Worm (Caenorhabditis elegans) whole organism, young adult: Measurements from ENCODE around the gene rtfo-1.
A peak's percentile ranks its signal among the peaks of the same experiment; 100 is the strongest.

Source experiments
- C06A6.2 ChIP-seq: fragments of 200-800 bp; sonication (Bioruptor generic); conservative IDR thresholded peaks from 2 replicates; pipeline ENCODE4 v1.3.6; 2022; ENCODE audit warnings: missing genetic modification characterization, missing compliant biosample characterization
- C17E4.6 ChIP-seq: fragments of 200-800 bp; sonication (Bioruptor generic); IDR thresholded peaks from 2 replicates; pipeline ENCODE4 v1.3.6; 2022; ENCODE audit warnings: missing genetic modification reagents, missing genetic modification characterization, missing compliant biosample characterization
- F22D6.2 ChIP-seq: sonication (generic microtip); optimal IDR thresholded peaks from 2 replicates; lab custom pipeline; 2016; ENCODE audit warnings: mild to moderate bottlenecking, missing genetic modification characterization, missing compliant biosample characterization
- F52B5.7 ChIP-seq: sonication (generic microtip); optimal IDR thresholded peaks from 2 replicates; lab custom pipeline; 2016; ENCODE audit warnings: mild to moderate bottlenecking, missing genetic modification characterization, missing compliant biosample characterization
- F57A8.1 ChIP-seq: fragments of 200-800 bp; sonication (Bioruptor generic); optimal IDR thresholded peaks from 2 replicates; lab custom pipeline; 2018; ENCODE audit warnings: mild to moderate bottlenecking, missing genetic modification characterization, moderate library complexity, missing compliant biosample characterization
- K12H6.12 ChIP-seq: fragments of 200-800 bp; sonication (Bioruptor generic); optimal IDR thresholded peaks from 2 replicates; lab custom pipeline; 2018; ENCODE audit warnings: mild to moderate bottlenecking, missing genetic modification characterization, missing compliant biosample characterization
- ama-1 ChIP-seq, 3 experiments: fragments of 150-350 bp in 1 of 3; sonication (generic microtip) in 2 of 3; optimal IDR thresholded peaks; 2 replicates each; lab custom pipeline; 2014 to 2018; ENCODE audit warnings: missing biosample characterization in 2 of 3, missing genetic modification characterization in 2 of 3, missing genetic modification reagents in 2 of 3
- attf-5 ChIP-seq: fragments of 200-800 bp; sonication (Bioruptor generic); optimal IDR thresholded peaks from 2 replicates; lab custom pipeline; 2018; ENCODE audit warnings: mild to moderate bottlenecking, missing genetic modification characterization, missing compliant biosample characterization
- attf-6 ChIP-seq: fragments of 200-800 bp; sonication (Bioruptor generic); IDR thresholded peaks from 2 replicates; pipeline ENCODE4 v1.3.6; 2022; ENCODE audit warnings: missing genetic modification reagents, missing genetic modification characterization, missing compliant biosample characterization
- cebp-1 ChIP-seq, 2 experiments: fragments of 200-800 bp in 1 of 2; sonication (Bioruptor generic) in 1 of 2; sonication (generic microtip) in 1 of 2; IDR thresholded peaks in 1 of 2; optimal IDR thresholded peaks in 1 of 2; 2 replicates each; pipeline versions ENCODE4 v1.3.6 to Lab custom; 2017 to 2022; ENCODE audit warnings: missing compliant biosample characterization in 2 of 2, missing genetic modification characterization in 2 of 2, mild to moderate bottlenecking in 1 of 2, missing genetic modification reagents in 1 of 2, moderate library complexity in 1 of 2
- cebp-2 ChIP-seq: fragments of 200-800 bp; sonication (Bioruptor generic); IDR thresholded peaks from 2 replicates; pipeline ENCODE4 v1.3.6; 2022; ENCODE audit warnings: missing genetic modification characterization, missing compliant biosample characterization
- ceh-100 ChIP-seq: fragments of 200-800 bp; sonication (Bioruptor generic); IDR thresholded peaks from 2 replicates; pipeline ENCODE4 v1.3.6; 2022; ENCODE audit warnings: missing genetic modification reagents, missing genetic modification characterization, missing compliant biosample characterization
- ceh-40 ChIP-seq: fragments of 200-800 bp; sonication (Bioruptor generic); IDR thresholded peaks from 2 replicates; pipeline ENCODE4 v1.3.6; 2022; ENCODE audit warnings: missing genetic modification characterization, missing compliant biosample characterization
- ceh-58 ChIP-seq: fragments of 200-800 bp; sonication (Bioruptor generic); IDR thresholded peaks from 2 replicates; pipeline ENCODE4 v1.3.6; 2022; ENCODE audit warnings: missing genetic modification characterization, missing compliant biosample characterization
- ceh-91 ChIP-seq: fragments of 200-800 bp; sonication (Bioruptor generic); IDR thresholded peaks from 2 replicates; pipeline ENCODE4 v1.3.6; 2022; ENCODE audit warnings: missing genetic modification reagents, missing genetic modification characterization, missing compliant biosample characterization
- chd-7 ChIP-seq: sonication (generic microtip); optimal IDR thresholded peaks from 2 replicates; lab custom pipeline; 2016; ENCODE audit warnings: mild to moderate bottlenecking, missing genetic modification characterization, moderate library complexity, missing compliant biosample characterization
- dpff-1 ChIP-seq: sonication (generic microtip); optimal IDR thresholded peaks from 2 replicates; lab custom pipeline; 2017; ENCODE audit warnings: mild to moderate bottlenecking, missing genetic modification characterization, missing compliant biosample characterization
- dpl-1 ChIP-seq: fragments of 150-350 bp; optimal IDR thresholded peaks from 2 replicates; lab custom pipeline; 2014; ENCODE audit warnings: missing biosample characterization, missing genetic modification reagents, missing genetic modification characterization
- ets-4 ChIP-seq: fragments of 200-800 bp; sonication (Bioruptor generic); optimal IDR thresholded peaks from 2 replicates; lab custom pipeline; 2018; ENCODE audit warnings: mild to moderate bottlenecking, missing genetic modification characterization, missing compliant biosample characterization
- him-1 ChIP-seq: sonication (generic microtip); optimal IDR thresholded peaks from 2 replicates; lab custom pipeline; 2016; ENCODE audit warnings: missing genotype, missing genetic modification reagents, missing genetic modification characterization, missing compliant biosample characterization
- hmg-20 ChIP-seq: fragments of 200-800 bp; sonication (Bioruptor generic); IDR thresholded peaks from 2 replicates; pipeline ENCODE4 v1.3.6; 2022; ENCODE audit warnings: missing genetic modification reagents, missing genetic modification characterization, missing compliant biosample characterization
- let-526 ChIP-seq: fragments of 200-800 bp; sonication (Bioruptor generic); IDR thresholded peaks from 2 replicates; pipeline ENCODE4 v1.3.6; 2022; ENCODE audit warnings: missing genetic modification reagents, missing genetic modification characterization, missing compliant biosample characterization
- let-607 ChIP-seq, 2 experiments: fragments of 200-800 bp in 1 of 2; sonication (Bioruptor generic) in 1 of 2; sonication (generic microtip) in 1 of 2; optimal IDR thresholded peaks; 2 replicates each; lab custom pipeline; 2016 to 2018; ENCODE audit warnings: mild to moderate bottlenecking in 2 of 2, missing compliant biosample characterization in 2 of 2, missing genetic modification characterization in 2 of 2, moderate library complexity in 2 of 2, missing genotype in 1 of 2
- lin-35 ChIP-seq, 3 experiments: fragments of 150-350 bp in 2 of 3; sonication (generic microtip) in 1 of 3; optimal IDR thresholded peaks; 2 replicates each; lab custom pipeline; 2014 to 2018; ENCODE audit warnings: missing biosample characterization in 3 of 3, missing genetic modification characterization in 3 of 3, missing genetic modification reagents in 3 of 3
- lir-1 ChIP-seq: fragments of 200-800 bp; sonication (Bioruptor generic); conservative IDR thresholded peaks from 2 replicates; pipeline ENCODE4 v1.3.6; 2022; ENCODE audit warnings: missing genetic modification reagents, missing genetic modification characterization, missing compliant biosample characterization
- mcd-1 ChIP-seq: fragments of 200-800 bp; sonication (Bioruptor generic); IDR thresholded peaks from 2 replicates; pipeline ENCODE4 v1.3.6; 2022; ENCODE audit warnings: missing genetic modification reagents, missing genetic modification characterization, missing compliant biosample characterization
- mxl-1 ChIP-seq: sonication (generic microtip); optimal IDR thresholded peaks from 2 replicates; lab custom pipeline; 2016; ENCODE audit warnings: missing genetic modification characterization, missing compliant biosample characterization
- nhr-120 ChIP-seq: fragments of 200-800 bp; sonication (Bioruptor generic); IDR thresholded peaks from 2 replicates; pipeline ENCODE4 v1.3.6; 2022; ENCODE audit warnings: missing genetic modification characterization, missing compliant biosample characterization
- nhr-179 ChIP-seq: sonication (generic microtip); optimal IDR thresholded peaks from 2 replicates; lab custom pipeline; 2016; ENCODE audit warnings: mild to moderate bottlenecking, missing genetic modification characterization, missing compliant biosample characterization
- nhr-27 ChIP-seq: fragments of 200-800 bp; sonication (Bioruptor generic); optimal IDR thresholded peaks from 2 replicates; lab custom pipeline; 2018; ENCODE audit warnings: mild to moderate bottlenecking, missing genetic modification characterization, moderate library complexity, missing compliant biosample characterization
- nhr-80 ChIP-seq: sonication (generic microtip); optimal IDR thresholded peaks from 2 replicates; lab custom pipeline; 2016; ENCODE audit warnings: missing genetic modification characterization, missing compliant biosample characterization
- nhr-90 ChIP-seq: sonication (generic microtip); optimal IDR thresholded peaks from 2 replicates; lab custom pipeline; 2016; ENCODE audit warnings: missing genotype, mild to moderate bottlenecking, missing genetic modification characterization, missing compliant biosample characterization
- repo-1 ChIP-seq: sonication (generic microtip); optimal IDR thresholded peaks from 2 replicates; lab custom pipeline; 2017; ENCODE audit warnings: mild to moderate bottlenecking, missing genetic modification characterization, missing compliant biosample characterization
- sdz-38 ChIP-seq: sonication (generic microtip); optimal IDR thresholded peaks from 2 replicates; lab custom pipeline; 2016; ENCODE audit warnings: missing genotype, missing genetic modification characterization, missing compliant biosample characterization
- snpc-1.1 ChIP-seq: sonication (generic microtip); optimal IDR thresholded peaks from 2 replicates; lab custom pipeline; 2017; ENCODE audit warnings: missing genetic modification characterization, mild to moderate bottlenecking, missing compliant biosample characterization, antibody characterized with exemption, moderate library complexity, missing genotype, missing genetic modification reagents; ENCODE audit not compliant: insufficient read depth
- snpc-4 ChIP-seq, 5 experiments: fragments of 150-350 bp in 1 of 5; sonication (generic microtip) in 4 of 5; optimal IDR thresholded peaks; 2 replicates each; lab custom pipeline; 2014 to 2018; ENCODE audit warnings: missing genetic modification characterization in 5 of 5, missing biosample characterization in 3 of 5, antibody characterized with exemption in 2 of 5, mild to moderate bottlenecking in 2 of 5, missing compliant biosample characterization in 2 of 5, missing genotype in 2 of 5, moderate library complexity in 2 of 5, missing genetic modification reagents in 1 of 5
- somi-1 ChIP-seq: fragments of 200-800 bp; sonication (Bioruptor generic); optimal IDR thresholded peaks from 2 replicates; lab custom pipeline; 2018; ENCODE audit warnings: mild to moderate bottlenecking, missing genetic modification characterization, missing compliant biosample characterization
- ztf-28 ChIP-seq: fragments of 200-800 bp; sonication (Bioruptor generic); IDR thresholded peaks from 2 replicates; pipeline ENCODE4 v1.3.6; 2022; ENCODE audit warnings: missing genetic modification reagents, missing genetic modification characterization, missing compliant biosample characterization
- ztf-3 ChIP-seq: fragments of 200-800 bp; sonication (Bioruptor generic); optimal IDR thresholded peaks from 2 replicates; lab custom pipeline; 2018; ENCODE audit warnings: mild to moderate bottlenecking, missing genetic modification characterization, missing compliant biosample characterization

rtfo-1 gene

ce11 chrV:9536505-9536904 lies 45.9 kb downstream of the rtfo-1 start, which contains the start of gene C50F4.4 (continued):
- 0 out of 2 replicates have a peak, but pooled peaks have one; percentile 45 for TF ChIP-seq ceh-91
- TF ChIP-seq attf-5: no peak
- peak; percentile 50 for TF ChIP-seq him-1 (tag; lab: Kevin White, UChicago)
- no peak for TF ChIP-seq lin-35 (GFP tag; optimal IDR thresholded peaks at IDR 0.05; lab: Kevin White, UChicago)
- no peak for TF ChIP-seq C17E4.6
- peak; percentile 57 for TF ChIP-seq attf-6
- TF ChIP-seq let-607 (tag; optimal IDR thresholded peaks at IDR 0.05; lab: Kevin White, UChicago): peak in 1 of 2 experiments; percentile 16
- no peak for TF ChIP-seq dpff-1

ce11 chrV:9534621-9535020 lies 47.8 kb downstream of the rtfo-1 start, which contains the start of gene tag-329:
Gene tag-329, plus strand, starts transcription at chrV:9534921.
- TF ChIP-seq nhr-90: no peak
- no peak for TF ChIP-seq cebp-2 (GFP tag; lab: Robert Waterston, UW)
- TF ChIP-seq ztf-28 (GFP tag; lab: Robert Waterston, UW): no peak
- TF ChIP-seq sdz-38 (tag; lab: Kevin White, UChicago): no peak
- no peak for TF ChIP-seq snpc-1.1 (tag; lab: Kevin White, UChicago)
- no peak for TF ChIP-seq F22D6.2 (tag; lab: Kevin White, UChicago)
- TF ChIP-seq ets-4: no peak
- TF ChIP-seq ceh-58 (GFP tag; lab: Robert Waterston, UW): no peak
- TF ChIP-seq nhr-120 (GFP tag; lab: Robert Waterston, UW): no peak
- no peak for TF ChIP-seq repo-1
- TF ChIP-seq nhr-179: no peak
- TF ChIP-seq attf-6: no peak
- no peak for TF ChIP-seq somi-1 (GFP tag; lab: Kevin White, UChicago)
- TF ChIP-seq hmg-20 (GFP tag; lab: Robert Waterston, UW): no peak
- no peak for TF ChIP-seq lir-1 (GFP tag; lab: Robert Waterston, UW)
- TF ChIP-seq F52B5.7 (tag; lab: Kevin White, UChicago): no peak
- no peak for TF ChIP-seq ama-1 (optimal IDR thresholded peaks at IDR 0.05; lab: Kevin White, UChicago)
- no peak for TF ChIP-seq ama-1 (GFP tag; optimal IDR thresholded peaks at IDR 0.05; lab: Kevin White, UChicago)

ce11 chrV:9531477-9531876 lies 51.0 kb downstream of the rtfo-1 start, which contains the start of the genes C50F4.10 and pfk-1.2:
Gene C50F4.10, minus strand, starts transcription at chrV:9531577.
Gene pfk-1.2, plus strand, starts transcription at chrV:9531801.
- TF ChIP-seq him-1 (tag; lab: Kevin White, UChicago) (no peak), ceh-91 (no peak), nhr-27 (no peak), ceh-100 (GFP tag; lab: Robert Waterston, UW) (no peak), let-526 (GFP tag; lab: Robert Waterston, UW) (no peak), C06A6.2 (GFP tag; lab: Robert Waterston, UW) (no peak), F57A8.1 (GFP tag; lab: Kevin White, UChicago) (no peak), dpl-1 (no peak), cebp-1 (GFP tag; IDR thresholded peaks at IDR 0.05; lab: Robert Waterston, UW) (no peak), cebp-1 (tag; optimal IDR thresholded peaks at IDR 0.05; lab: Kevin White, UChicago) (no peak), ceh-58 (GFP tag; lab: Robert Waterston, UW) (no peak), K12H6.12 (tag; lab: Kevin White, UChicago) (no peak), ceh-40 (GFP tag; lab: Robert Waterston, UW) (no peak), mxl-1 (tag; lab: Kevin White, UChicago) (no peak), chd-7 (tag; lab: Kevin White, UChicago) (no peak), mcd-1 (GFP tag; lab: Robert Waterston, UW) (no peak), snpc-4 (GFP tag; optimal IDR thresholded peaks at IDR 0.05; lab: Kevin White, UChicago) (no peak), snpc-4 (tag; optimal IDR thresholded peaks at IDR 0.05; lab: Kevin White, UChicago) (no peak), nhr-80 (tag; lab: Kevin White, UChicago) (no peak), ztf-3 (GFP tag; lab: Kevin White, UChicago) (no peak)
